Worm (Caenorhabditis elegans): ENCODE measurements around the gene jmjd-3.3.

ce11 chrX:13401783-13402182 lies 34.4 kb upstream of the jmjd-3.3 start, which contains the start of gene F02C12.1:
- TF ChIP-seq pes-1 (GFP tag; IDR thresholded peaks at IDR 0.05) (no peak), tbx-37 (GFP tag; conservative IDR thresholded peaks at IDR 0.05) (no peak), ceh-36 (tag; optimal IDR thresholded peaks at IDR 0.05) (no peak), hmbx-1 (tag; optimal IDR thresholded peaks at IDR 0.05) (no peak)

Data from whole organism, early embryonic.